Fruit fly (Drosophila melanogaster): ENCODE measurements around the gene HP5.

dm6 chrX:11494731-11495277, 40.2 kb downstream of the HP5 start:
- TF ChIP-seq EcR (GFP tag; optimal IDR thresholded peaks at IDR 0.05) (no peak), pan (optimal IDR thresholded peaks at IDR 0.05) (peak; percentile 18), psq (optimal IDR thresholded peaks at IDR 0.05) (no peak), CG8478 (optimal IDR thresholded peaks at IDR 0.05) (no peak), Dll (optimal IDR thresholded peaks at IDR 0.05) (no peak)
